Worm (Caenorhabditis elegans) whole organism, young adult: Measurements from ENCODE around the gene C49C8.2.

Experiments
- C17E4.6 ChIP-seq: fragments of 200-800 bp; sonication (Bioruptor generic); IDR thresholded peaks from 2 replicates; pipeline ENCODE4 v1.3.6; 2022; ENCODE audit warnings: missing genetic modification reagents, missing genetic modification characterization, missing compliant biosample characterization
- D2030.7 ChIP-seq: fragments of 200-800 bp; sonication (Bioruptor generic); IDR thresholded peaks from 2 replicates; pipeline ENCODE4 v1.3.6; 2022; ENCODE audit warnings: missing genetic modification reagents, missing genetic modification characterization, missing compliant biosample characterization
- F10E7.11 ChIP-seq: sonication (generic microtip); optimal IDR thresholded peaks from 2 replicates; lab custom pipeline; 2017; ENCODE audit warnings: mild to moderate bottlenecking, missing genetic modification characterization, moderate library complexity, missing compliant biosample characterization
- F37B4.10 ChIP-seq: fragments of 200-800 bp; sonication (Bioruptor generic); IDR thresholded peaks from 2 replicates; pipeline ENCODE4 v1.3.6; 2022; ENCODE audit warnings: missing genetic modification characterization, missing compliant biosample characterization
- F49E8.2 ChIP-seq: sonication (generic microtip); optimal IDR thresholded peaks from 3 replicates; lab custom pipeline; 2017; ENCODE audit warnings: missing genetic modification characterization, mild to moderate bottlenecking, missing compliant biosample characterization, antibody characterized with exemption, moderate library complexity; ENCODE audit not compliant: insufficient read depth
- F57C9.4 ChIP-seq: sonication (generic microtip); optimal IDR thresholded peaks from 2 replicates; lab custom pipeline; 2017; ENCODE audit warnings: mild to moderate bottlenecking, missing genetic modification characterization, missing compliant biosample characterization
- Y56A3A.18 ChIP-seq: fragments of 200-800 bp; sonication (Bioruptor generic); IDR thresholded peaks from 2 replicates; pipeline ENCODE4 v1.3.6; 2022; ENCODE audit warnings: missing genetic modification reagents, missing genetic modification characterization, missing compliant biosample characterization
- Y79H2A.3 ChIP-seq: fragments of 200-800 bp; sonication (Bioruptor generic); conservative IDR thresholded peaks from 2 replicates; pipeline ENCODE4 v1.3.6; 2022; ENCODE audit warnings: missing genetic modification reagents, missing genetic modification characterization, missing compliant biosample characterization
- Y95B8A.8 ChIP-seq: fragments of 200-800 bp; sonication (Bioruptor generic); IDR thresholded peaks from 2 replicates; pipeline ENCODE4 v1.3.6; 2022; ENCODE audit warnings: missing genetic modification reagents, missing genetic modification characterization, missing compliant biosample characterization
- ama-1 ChIP-seq, 3 experiments: fragments of 150-350 bp in 1 of 3; sonication (generic microtip) in 2 of 3; optimal IDR thresholded peaks; 2 replicates each; lab custom pipeline; 2014 to 2018; ENCODE audit warnings: missing biosample characterization in 2 of 3, missing genetic modification characterization in 2 of 3, missing genetic modification reagents in 2 of 3
- aptf-2 ChIP-seq: fragments of 200-800 bp; sonication (Bioruptor generic); conservative IDR thresholded peaks from 2 replicates; pipeline ENCODE4 v1.3.6; 2022; ENCODE audit warnings: missing genetic modification reagents, missing genetic modification characterization, missing compliant biosample characterization
- bed-1 ChIP-seq: fragments of 200-800 bp; sonication (Bioruptor generic); IDR thresholded peaks from 2 replicates; pipeline ENCODE4 v1.3.6; 2022; ENCODE audit warnings: missing genetic modification reagents, missing genetic modification characterization, missing compliant biosample characterization
- cebp-1 ChIP-seq, 2 experiments: fragments of 200-800 bp in 1 of 2; sonication (Bioruptor generic) in 1 of 2; sonication (generic microtip) in 1 of 2; IDR thresholded peaks in 1 of 2; optimal IDR thresholded peaks in 1 of 2; 2 replicates each; pipeline versions ENCODE4 v1.3.6 to Lab custom; 2017 to 2022; ENCODE audit warnings: missing compliant biosample characterization in 2 of 2, missing genetic modification characterization in 2 of 2, mild to moderate bottlenecking in 1 of 2, missing genetic modification reagents in 1 of 2, moderate library complexity in 1 of 2
- cebp-2 ChIP-seq: fragments of 200-800 bp; sonication (Bioruptor generic); IDR thresholded peaks from 2 replicates; pipeline ENCODE4 v1.3.6; 2022; ENCODE audit warnings: missing genetic modification characterization, missing compliant biosample characterization
- ceh-58 ChIP-seq: fragments of 200-800 bp; sonication (Bioruptor generic); IDR thresholded peaks from 2 replicates; pipeline ENCODE4 v1.3.6; 2022; ENCODE audit warnings: missing genetic modification characterization, missing compliant biosample characterization
- dox-1 ChIP-seq: fragments of 200-800 bp; sonication (Bioruptor generic); IDR thresholded peaks from 2 replicates; pipeline ENCODE4 v1.3.6; 2022; ENCODE audit warnings: missing genetic modification reagents, missing genetic modification characterization, missing compliant biosample characterization
- dpff-1 ChIP-seq: sonication (generic microtip); optimal IDR thresholded peaks from 2 replicates; lab custom pipeline; 2017; ENCODE audit warnings: mild to moderate bottlenecking, missing genetic modification characterization, missing compliant biosample characterization
- efl-1 ChIP-seq: fragments of 150-350 bp; optimal IDR thresholded peaks from 2 replicates; lab custom pipeline; 2014; ENCODE audit warnings: missing biosample characterization, missing genetic modification reagents, missing genetic modification characterization
- egrh-3 ChIP-seq: fragments of 200-800 bp; sonication (Bioruptor generic); IDR thresholded peaks from 2 replicates; pipeline ENCODE4 v1.3.6; 2022; ENCODE audit warnings: missing genetic modification reagents, missing genetic modification characterization, missing compliant biosample characterization
- fkh-3 ChIP-seq: sonication (generic microtip); optimal IDR thresholded peaks from 2 replicates; lab custom pipeline; 2016; ENCODE audit warnings: mild to moderate bottlenecking, missing genetic modification characterization, missing compliant biosample characterization
- hmg-20 ChIP-seq: fragments of 200-800 bp; sonication (Bioruptor generic); IDR thresholded peaks from 2 replicates; pipeline ENCODE4 v1.3.6; 2022; ENCODE audit warnings: missing genetic modification reagents, missing genetic modification characterization, missing compliant biosample characterization
- lag-1 ChIP-seq: fragments of 200-800 bp; sonication (Bioruptor generic); IDR thresholded peaks from 2 replicates; pipeline ENCODE4 v1.3.6; 2022; ENCODE audit warnings: missing genetic modification reagents, missing genetic modification characterization, missing compliant biosample characterization
- let-607 ChIP-seq, 2 experiments: fragments of 200-800 bp in 1 of 2; sonication (Bioruptor generic) in 1 of 2; sonication (generic microtip) in 1 of 2; optimal IDR thresholded peaks; 2 replicates each; lab custom pipeline; 2016 to 2018; ENCODE audit warnings: mild to moderate bottlenecking in 2 of 2, missing compliant biosample characterization in 2 of 2, missing genetic modification characterization in 2 of 2, moderate library complexity in 2 of 2, missing genotype in 1 of 2
- lsy-27 ChIP-seq: sonication (generic microtip); optimal IDR thresholded peaks from 2 replicates; lab custom pipeline; 2017; ENCODE audit warnings: missing genetic modification characterization, mild to moderate bottlenecking, missing compliant biosample characterization, antibody characterized with exemption, missing genotype, borderline replicate concordance; ENCODE audit not compliant: insufficient read depth
- nfyb-1 ChIP-seq: fragments of 200-800 bp; sonication (Bioruptor generic); IDR thresholded peaks from 2 replicates; pipeline ENCODE4 v1.3.6; 2022; ENCODE audit warnings: missing genetic modification reagents, missing genetic modification characterization, missing compliant biosample characterization
- nhr-179 ChIP-seq: sonication (generic microtip); optimal IDR thresholded peaks from 2 replicates; lab custom pipeline; 2016; ENCODE audit warnings: mild to moderate bottlenecking, missing genetic modification characterization, missing compliant biosample characterization
- rpc-1 ChIP-seq, 2 experiments: fragments of 150-350 bp in 1 of 2; sonication (generic microtip) in 1 of 2; optimal IDR thresholded peaks; 2 replicates each; lab custom pipeline; 2014 to 2018; ENCODE audit warnings: missing biosample characterization in 1 of 2, missing genetic modification characterization in 1 of 2, missing genetic modification reagents in 1 of 2, missing genotype in 1 of 2
- sdz-38 ChIP-seq: sonication (generic microtip); optimal IDR thresholded peaks from 2 replicates; lab custom pipeline; 2016; ENCODE audit warnings: missing genotype, missing genetic modification characterization, missing compliant biosample characterization
- snpc-1.1 ChIP-seq: sonication (generic microtip); optimal IDR thresholded peaks from 2 replicates; lab custom pipeline; 2017; ENCODE audit warnings: missing genetic modification characterization, mild to moderate bottlenecking, missing compliant biosample characterization, antibody characterized with exemption, moderate library complexity, missing genotype, missing genetic modification reagents; ENCODE audit not compliant: insufficient read depth
- somi-1 ChIP-seq: fragments of 200-800 bp; sonication (Bioruptor generic); optimal IDR thresholded peaks from 2 replicates; lab custom pipeline; 2018; ENCODE audit warnings: mild to moderate bottlenecking, missing genetic modification characterization, missing compliant biosample characterization
- zfh-2 ChIP-seq: fragments of 200-800 bp; sonication (Bioruptor generic); conservative IDR thresholded peaks from 2 replicates; pipeline ENCODE4 v1.3.6; 2022; ENCODE audit warnings: missing genetic modification reagents, missing genetic modification characterization, missing compliant biosample characterization
- zim-3 ChIP-seq: sonication (generic microtip); optimal IDR thresholded peaks from 2 replicates; lab custom pipeline; 2017; ENCODE audit warnings: mild to moderate bottlenecking, missing genetic modification characterization, moderate library complexity, missing compliant biosample characterization
- ztf-22 ChIP-seq: fragments of 200-800 bp; sonication (Bioruptor generic); optimal IDR thresholded peaks from 2 replicates; lab custom pipeline; 2018; ENCODE audit warnings: mild to moderate bottlenecking, missing genetic modification characterization, moderate library complexity, missing compliant biosample characterization
- ztf-3 ChIP-seq: fragments of 200-800 bp; sonication (Bioruptor generic); optimal IDR thresholded peaks from 2 replicates; lab custom pipeline; 2018; ENCODE audit warnings: mild to moderate bottlenecking, missing genetic modification characterization, missing compliant biosample characterization
- ztf-6 ChIP-seq: fragments of 200-800 bp; sonication (Bioruptor generic); IDR thresholded peaks from 2 replicates; pipeline ENCODE4 v1.3.6; 2022; ENCODE audit warnings: missing genetic modification reagents, missing genetic modification characterization, missing compliant biosample characterization

C49C8.2 gene

ce11 chrIV:8648502-8648901 lies 2.4 kb upstream of the C49C8.2 start, which contains the start of gene cyp-33E1:
TSS of gene cyp-33E1 (minus strand) at chrIV:8648602.
- TF ChIP-seq fkh-3 (no peak), nhr-179 (tag; lab: Kevin White, UChicago) (no peak), rpc-1 (optimal IDR thresholded peaks at IDR 0.05; lab: Kevin White, UChicago) (no peak), rpc-1 (tag; optimal IDR thresholded peaks at IDR 0.05; lab: Kevin White, UChicago) (no peak), egrh-3 (GFP tag; lab: Robert Waterston, UW) (no peak), aptf-2 (no peak), ztf-6 (GFP tag; lab: Robert Waterston, UW) (no peak), Y56A3A.18 (GFP tag; lab: Robert Waterston, UW) (no peak), ztf-3 (GFP tag; lab: Kevin White, UChicago) (no peak), F10E7.11 (tag; lab: Kevin White, UChicago) (no peak), ztf-22 (no peak), hmg-20 (GFP tag; lab: Robert Waterston, UW) (no peak), F49E8.2 (tag; lab: Kevin White, UChicago) (no peak), lag-1 (GFP tag; lab: Robert Waterston, UW) (no peak), efl-1 (GFP tag; lab: Kevin White, UChicago) (no peak), zim-3 (no peak), lsy-27 (tag; lab: Kevin White, UChicago) (no peak), C17E4.6 (no peak)

ce11 chrIV:8651835-8652234 lies 947 bp downstream of the C49C8.2 start, which contains the start of gene C49C8.8:
TSS of gene C49C8.8 (plus strand) at chrIV:8652135.
- TF ChIP-seq let-607 (tag; optimal IDR thresholded peaks at IDR 0.05; lab: Kevin White, UChicago) = no peak
- TF ChIP-seq, all 124 proteins: peak for 0

ce11 chrIV:8653592-8653991 lies 2.7 kb downstream of the C49C8.2 start, which contains the start of gene C49C8.5:
TSS of gene C49C8.5 (minus strand) at chrIV:8653664.
- TF ChIP-seq fkh-3 (no peak), Y95B8A.8 (GFP tag; lab: Robert Waterston, UW) (no peak), nfyb-1 (GFP tag; lab: Robert Waterston, UW) (no peak), F37B4.10 (GFP tag; lab: Robert Waterston, UW) (no peak), cebp-2 (GFP tag; lab: Robert Waterston, UW) (no peak), sdz-38 (tag; lab: Kevin White, UChicago) (no peak), somi-1 (no peak), F57C9.4 (no peak), dox-1 (no peak), Y79H2A.3 (GFP tag; lab: Robert Waterston, UW) (no peak)

- TF ChIP-seq D2030.7 (no peak), snpc-1.1 (no peak), cebp-1 (GFP tag; IDR thresholded peaks at IDR 0.05; lab: Robert Waterston, UW) (no peak), cebp-1 (tag; optimal IDR thresholded peaks at IDR 0.05; lab: Kevin White, UChicago) (no peak), ceh-58 (GFP tag; lab: Robert Waterston, UW) (no peak), F37B4.10 (GFP tag; lab: Robert Waterston, UW) (no peak), zfh-2 (GFP tag; lab: Robert Waterston, UW) (no peak), dpff-1 (tag; lab: Kevin White, UChicago) (no peak), F49E8.2 (tag; lab: Kevin White, UChicago) (no peak), bed-1 (GFP tag; lab: Robert Waterston, UW) (no peak), ama-1 (optimal IDR thresholded peaks at IDR 0.05; lab: Kevin White, UChicago) (no peak), ama-1 (GFP tag; optimal IDR thresholded peaks at IDR 0.05; lab: Kevin White, UChicago) (no peak)
Observed at ce11 chrIV:8654115-8654628, 3.3 kb downstream of the C49C8.2 start, which contains the start of gene C49C8.1. TSS of gene C49C8.1 (plus strand) at chrIV:8654578.
